Fruit fly (Drosophila melanogaster) whole organism, embryonic: Measurements from ENCODE around the gene CG12592.
A peak's percentile ranks its signal among the peaks of the same experiment; 100 is the strongest.

Experiments used
- Atf-2 ChIP-seq: fragments of 200-800 bp; sonication (Bioruptor generic); optimal IDR thresholded peaks from 2 replicates; lab custom pipeline; 2016; ENCODE audit warnings: missing biosample characterization, missing genetic modification characterization
- Atf3 ChIP-seq: fragments of 200-800 bp; sonication (Bioruptor generic); optimal IDR thresholded peaks from 3 replicates; lab custom pipeline; 2016; ENCODE audit warnings: missing biosample characterization, missing genetic modification characterization
- Bteb2 ChIP-seq: fragments of 200-800 bp; sonication (Bioruptor generic); optimal IDR thresholded peaks from 2 replicates; lab custom pipeline; 2016; ENCODE audit warnings: missing biosample characterization, missing genetic modification characterization
- C15 ChIP-seq: fragments of 200-800 bp; sonication (Bioruptor generic); IDR thresholded peaks from 3 replicates; pipeline ENCODE4 v1.3.6; 2022; ENCODE audit warnings: missing biosample characterization, missing genetic modification characterization
- CG12391 ChIP-seq: fragments of 200-800 bp; sonication (Bioruptor generic); optimal IDR thresholded peaks from 3 replicates; lab custom pipeline; 2018; ENCODE audit warnings: missing biosample characterization, mild to moderate bottlenecking, missing genetic modification characterization, moderate library complexity
- CG17186 ChIP-seq: fragments of 200-800 bp; sonication (Bioruptor generic); optimal IDR thresholded peaks from 3 replicates; lab custom pipeline; 2017; ENCODE audit warnings: missing biosample characterization, missing genetic modification reagents, missing genetic modification characterization
- CG17385 ChIP-seq: fragments of 200-800 bp; sonication (Bioruptor generic); optimal IDR thresholded peaks from 3 replicates; lab custom pipeline; 2018; ENCODE audit warnings: missing biosample characterization, mild to moderate bottlenecking, missing genetic modification characterization
- CG17612 ChIP-seq: fragments of 200-800 bp; sonication (Bioruptor generic); IDR thresholded peaks from 2 replicates; pipeline ENCODE4 v1.3.6; 2022; ENCODE audit warnings: missing biosample characterization, missing genetic modification characterization
- CG17802 ChIP-seq: fragments of 200-800 bp; sonication (Bioruptor generic); optimal IDR thresholded peaks from 2 replicates; lab custom pipeline; 2018; ENCODE audit warnings: missing biosample characterization, mild to moderate bottlenecking, missing genetic modification characterization, moderate library complexity
- CG42726 ChIP-seq: fragments of 200-800 bp; sonication (Bioruptor generic); IDR thresholded peaks from 2 replicates; pipeline ENCODE4 v1.3.6; 2022; ENCODE audit warnings: missing biosample characterization, missing genetic modification characterization; ENCODE audit not compliant: partially characterized antibody
- CG4282 ChIP-seq: fragments of 200-800 bp; sonication (Bioruptor generic); optimal IDR thresholded peaks from 2 replicates; lab custom pipeline; 2016; ENCODE audit warnings: missing biosample characterization, missing genetic modification characterization
- CG4854 ChIP-seq: fragments of 200-800 bp; sonication (Bioruptor generic); optimal IDR thresholded peaks from 2 replicates; lab custom pipeline; 2016; ENCODE audit warnings: missing biosample characterization, missing genetic modification characterization, inconsistent platforms
- CG5953 ChIP-seq: fragments of 200-800 bp; sonication (Bioruptor generic); IDR thresholded peaks from 2 replicates; pipeline ENCODE4 v1.3.6; 2022; ENCODE audit warnings: missing biosample characterization, missing genetic modification characterization
- CG6683 ChIP-seq: fragments of 200-800 bp; sonication (Bioruptor generic); optimal IDR thresholded peaks from 2 replicates; lab custom pipeline; 2017; ENCODE audit warnings: missing biosample characterization, mild to moderate bottlenecking, missing genetic modification characterization, missing genetic modification reagents
- CG7963 ChIP-seq: fragments of 200-800 bp; sonication (Bioruptor generic); IDR thresholded peaks from 3 replicates; pipeline ENCODE4 v1.3.6; 2022; ENCODE audit warnings: missing biosample characterization, missing genetic modification characterization; ENCODE audit not compliant: partially characterized antibody
- D ChIP-seq, 2 experiments: fragments of 200-800 bp in 1 of 2; fragments of >200 bp in 1 of 2; sonication (Bioruptor generic) in 1 of 2; optimal IDR thresholded peaks; 2 replicates in 1 of 2; 3 replicates in 1 of 2; lab custom pipeline; 2017; ENCODE audit warnings: mild to moderate bottlenecking in 1 of 2, missing biosample characterization in 1 of 2, missing genetic modification characterization in 1 of 2, missing genetic modification reagents in 1 of 2
- Dip2 ChIP-seq: fragments of 200-800 bp; sonication (Bioruptor generic); IDR thresholded peaks from 2 replicates; pipeline ENCODE4 v1.3.6; 2022; ENCODE audit warnings: missing biosample characterization, missing genetic modification characterization
- Doc3 ChIP-seq: fragments of 200-800 bp; sonication (Bioruptor generic); IDR thresholded peaks from 3 replicates; pipeline ENCODE4 v1.3.6; 2022; ENCODE audit warnings: missing biosample characterization, missing genetic modification characterization; ENCODE audit not compliant: partially characterized antibody
- Dref ChIP-seq: fragments of 200-800 bp; sonication (Bioruptor generic); IDR thresholded peaks from 2 replicates; pipeline ENCODE4 v1.3.6; 2022; ENCODE audit warnings: missing biosample characterization, missing genetic modification characterization
- Fer1 ChIP-seq: fragments of 200-800 bp; sonication (Bioruptor generic); optimal IDR thresholded peaks from 2 replicates; lab custom pipeline; 2017; ENCODE audit warnings: missing biosample characterization, mild to moderate bottlenecking, missing genetic modification characterization
- Fer3 ChIP-seq: fragments of 200-800 bp; sonication (Bioruptor generic); optimal IDR thresholded peaks from 2 replicates; lab custom pipeline; 2018; ENCODE audit warnings: missing biosample characterization, mild to moderate bottlenecking, missing genetic modification characterization, moderate library complexity
- Hey ChIP-seq: fragments of 200-800 bp; sonication (Bioruptor generic); optimal IDR thresholded peaks from 3 replicates; lab custom pipeline; 2018; ENCODE audit warnings: missing biosample characterization, mild to moderate bottlenecking, missing genetic modification characterization
- MESR4 ChIP-seq: fragments of 200-800 bp; sonication (Bioruptor generic); optimal IDR thresholded peaks from 2 replicates; lab custom pipeline; 2018; ENCODE audit warnings: missing biosample characterization, mild to moderate bottlenecking, missing genetic modification characterization, moderate library complexity
- NC2α ChIP-seq: fragments of 200-800 bp; sonication (Bioruptor generic); optimal IDR thresholded peaks from 2 replicates; lab custom pipeline; 2016; ENCODE audit warnings: missing biosample characterization, missing genetic modification characterization
- NfI ChIP-seq: fragments of 200-800 bp; sonication (Bioruptor generic); optimal IDR thresholded peaks from 3 replicates; lab custom pipeline; 2018; ENCODE audit warnings: missing biosample characterization, mild to moderate bottlenecking, missing genetic modification characterization, moderate library complexity
- Opbp ChIP-seq: fragments of 200-800 bp; sonication (Bioruptor generic); IDR thresholded peaks from 3 replicates; pipeline ENCODE4 v1.3.6; 2022; ENCODE audit warnings: missing biosample characterization, missing genetic modification characterization; ENCODE audit not compliant: partially characterized antibody
- Ptx1 ChIP-seq: fragments of 200-800 bp; sonication (Bioruptor generic); IDR thresholded peaks from 2 replicates; pipeline ENCODE4 v1.3.6; 2022; ENCODE audit warnings: missing biosample characterization, missing genetic modification characterization
- aop ChIP-seq: fragments of 200-800 bp; sonication (Bioruptor generic); IDR thresholded peaks from 2 replicates; pipeline ENCODE4 v1.3.6; 2022; ENCODE audit warnings: missing biosample characterization, missing genetic modification characterization
- ara ChIP-seq: fragments of 200-800 bp; sonication (Bioruptor generic); IDR thresholded peaks from 2 replicates; pipeline ENCODE4 v1.3.6; 2022; ENCODE audit warnings: missing biosample characterization, missing genetic modification characterization
- az2 ChIP-seq: fragments of 200-800 bp; sonication (Bioruptor generic); optimal IDR thresholded peaks from 3 replicates; lab custom pipeline; 2016; ENCODE audit warnings: missing biosample characterization, missing genetic modification characterization
- bcd ChIP-seq: fragments of 200-800 bp; sonication (Bioruptor generic); optimal IDR thresholded peaks from 2 replicates; lab custom pipeline; 2017; ENCODE audit warnings: missing biosample characterization, mild to moderate bottlenecking, missing genetic modification characterization
- caup ChIP-seq: fragments of 200-800 bp; sonication (Bioruptor generic); optimal IDR thresholded peaks from 3 replicates; lab custom pipeline; 2017; ENCODE audit warnings: missing biosample characterization, mild to moderate bottlenecking, missing genetic modification characterization, moderate library complexity; ENCODE audit not compliant: severe bottlenecking
- chif ChIP-seq, 2 experiments: fragments of 200-800 bp; sonication (Bioruptor generic); optimal IDR thresholded peaks; 3 replicates each; lab custom pipeline; 2016; ENCODE audit warnings: missing biosample characterization in 2 of 2, missing genetic modification characterization in 2 of 2
- chm ChIP-seq: fragments of 200-800 bp; sonication (Bioruptor generic); IDR thresholded peaks from 2 replicates; pipeline ENCODE4 v1.3.6; 2022; ENCODE audit warnings: missing biosample characterization, missing genetic modification characterization
- crc ChIP-seq: fragments of 200-800 bp; sonication (Bioruptor generic); optimal IDR thresholded peaks from 2 replicates; lab custom pipeline; 2016; ENCODE audit warnings: missing biosample characterization, missing genetic modification characterization
- dm ChIP-seq: fragments of 200-800 bp; sonication (Bioruptor generic); optimal IDR thresholded peaks from 3 replicates; lab custom pipeline; 2016; ENCODE audit warnings: missing biosample characterization, missing genetic modification characterization
- fd102C ChIP-seq: fragments of 200-800 bp; sonication (Bioruptor generic); optimal IDR thresholded peaks from 2 replicates; lab custom pipeline; 2018; ENCODE audit warnings: missing biosample characterization, mild to moderate bottlenecking, missing genetic modification characterization, moderate library complexity
- jumu ChIP-seq: fragments of 200-800 bp; sonication (Bioruptor generic); optimal IDR thresholded peaks from 3 replicates; lab custom pipeline; 2016; ENCODE audit warnings: missing biosample characterization, missing genetic modification characterization
- klu ChIP-seq: fragments of 200-800 bp; sonication (Bioruptor generic); IDR thresholded peaks from 2 replicates; pipeline ENCODE4 v1.3.6; 2022; ENCODE audit warnings: missing biosample characterization, missing genetic modification characterization
- luna ChIP-seq: fragments of 200-800 bp; sonication (Bioruptor generic); optimal IDR thresholded peaks from 2 replicates; lab custom pipeline; 2016; ENCODE audit warnings: missing biosample characterization, missing genetic modification characterization
- peb ChIP-seq: fragments of 200-800 bp; sonication (Bioruptor generic); IDR thresholded peaks from 2 replicates; pipeline ENCODE4 v1.3.6; 2022; ENCODE audit warnings: missing biosample characterization, missing genetic modification characterization
- phol ChIP-seq: fragments of 200-800 bp; sonication (Bioruptor generic); optimal IDR thresholded peaks from 3 replicates; lab custom pipeline; 2018; ENCODE audit warnings: missing biosample characterization, mild to moderate bottlenecking, missing genetic modification characterization, moderate library complexity
- pum ChIP-seq: fragments of 200-800 bp; sonication (Bioruptor generic); optimal IDR thresholded peaks from 2 replicates; lab custom pipeline; 2016; ENCODE audit warnings: missing biosample characterization, missing genetic modification characterization
- rib ChIP-seq: fragments of 200-800 bp; sonication (Bioruptor generic); IDR thresholded peaks from 2 replicates; pipeline ENCODE4 v1.3.6; 2022; ENCODE audit warnings: missing biosample characterization, missing genetic modification characterization
- so ChIP-seq: fragments of 200-800 bp; sonication (Bioruptor generic); IDR thresholded peaks from 3 replicates; pipeline ENCODE4 v1.3.6; 2022; ENCODE audit warnings: missing biosample characterization, missing genetic modification characterization
- sqz ChIP-seq: fragments of 200-800 bp; sonication (Bioruptor generic); optimal IDR thresholded peaks from 3 replicates; lab custom pipeline; 2018; ENCODE audit warnings: missing biosample characterization, mild to moderate bottlenecking, missing genetic modification characterization
- sr ChIP-seq: fragments of 200-800 bp; sonication (Bioruptor generic); IDR thresholded peaks from 3 replicates; pipeline ENCODE4 v1.3.6; 2022; ENCODE audit warnings: missing biosample characterization, missing genetic modification characterization
- tin ChIP-seq: fragments of 200-800 bp; sonication (Bioruptor generic); optimal IDR thresholded peaks from 3 replicates; lab custom pipeline; 2016; ENCODE audit warnings: missing biosample characterization, missing genetic modification characterization
- unpg ChIP-seq: fragments of 200-800 bp; sonication (Bioruptor generic); optimal IDR thresholded peaks from 3 replicates; lab custom pipeline; 2018; ENCODE audit warnings: missing biosample characterization, mild to moderate bottlenecking, missing genetic modification characterization, moderate library complexity
- vfl ChIP-seq: fragments of 200-800 bp; sonication (Bioruptor generic); optimal IDR thresholded peaks from 2 replicates; lab custom pipeline; 2016; ENCODE audit warnings: missing biosample characterization, missing genetic modification characterization
- z ChIP-seq: fragments of 200-800 bp; sonication (Bioruptor generic); IDR thresholded peaks from 3 replicates; pipeline ENCODE4 v1.3.6; 2022; ENCODE audit warnings: missing biosample characterization, missing genetic modification characterization

CG12592 gene

dm6 chr3R:10377849-10378248 is 39.7 kb downstream of the CG12592 start, which contains the start of gene Rfx (continued):
- peak; percentile 63 for TF ChIP-seq Fer1
- TF ChIP-seq CG4282 (GFP tag; lab: Kevin White, UChicago) = no peak
- TF ChIP-seq chif (GFP tag; optimal IDR thresholded peaks at IDR 0.05; lab: Kevin White, UChicago) = no peak
- TF ChIP-seq tin (GFP tag; lab: Kevin White, UChicago) = peak; percentile 1
- TF ChIP-seq CG7963 = no peak
- TF ChIP-seq sr (GFP tag; lab: Robert Waterston, UW) = no peak
- TF ChIP-seq Dref (GFP tag; lab: Robert Waterston, UW) = no peak
- TF ChIP-seq NfI (GFP tag; lab: Kevin White, UChicago) = peak; percentile 25
- TF ChIP-seq crc = no peak
- TF ChIP-seq caup (GFP tag; lab: Kevin White, UChicago) = peak; percentile 30
- TF ChIP-seq z = no peak
- no peak for TF ChIP-seq klu (GFP tag; lab: Robert Waterston, UW)
- TF ChIP-seq az2 (GFP tag; lab: Kevin White, UChicago) = no peak
- TF ChIP-seq D (optimal IDR thresholded peaks at IDR 0.05; lab: Kevin White, UChicago) = no peak
- no peak for TF ChIP-seq D (GFP tag; optimal IDR thresholded peaks at IDR 0.05; lab: Kevin White, UChicago)
- peak; percentile 1 for TF ChIP-seq vfl (GFP tag; lab: Kevin White, UChicago)
- no peak for TF ChIP-seq CG17612 (GFP tag; lab: Robert Waterston, UW)
- no peak for TF ChIP-seq Atf-2 (GFP tag; lab: Kevin White, UChicago)
- TF ChIP-seq chm (GFP tag; lab: Robert Waterston, UW) = no peak
- no peak for TF ChIP-seq Atf3
- TF ChIP-seq phol (tag; lab: Kevin White, UChicago) = peak; percentile 35
- peak; percentile 22 for TF ChIP-seq dm (GFP tag; lab: Kevin White, UChicago)
- no peak for TF ChIP-seq Opbp (GFP tag; lab: Robert Waterston, UW)
- TF ChIP-seq fd102C (GFP tag; lab: Kevin White, UChicago) = no peak
- no peak for TF ChIP-seq CG17186 (GFP tag; lab: Kevin White, UChicago)
- TF ChIP-seq MESR4 = peak; percentile 31
- TF ChIP-seq ara (GFP tag; lab: Robert Waterston, UW) = no peak
- no peak for TF ChIP-seq pum
- no peak for TF ChIP-seq peb (GFP tag; lab: Robert Waterston, UW)
- peak; percentile 8 for TF ChIP-seq unpg (GFP tag; lab: Kevin White, UChicago)
- TF ChIP-seq Doc3 (GFP tag; lab: Robert Waterston, UW) = no peak
- TF ChIP-seq Bteb2 (GFP tag; lab: Kevin White, UChicago) = no peak
- no peak for TF ChIP-seq CG42726 (GFP tag; lab: Robert Waterston, UW)
- TF ChIP-seq aop (GFP tag; lab: Robert Waterston, UW) = no peak
- TF ChIP-seq C15 (GFP tag; lab: Robert Waterston, UW) = no peak
- TF ChIP-seq bcd (GFP tag; lab: Kevin White, UChicago) = peak; percentile 33
- TF ChIP-seq CG12391 (tag; lab: Kevin White, UChicago) = peak; percentile 26
- TF ChIP-seq so (GFP tag; lab: Robert Waterston, UW) = no peak
- no peak for TF ChIP-seq Ptx1 (GFP tag; lab: Robert Waterston, UW)
- no peak for TF ChIP-seq CG17802
- no peak for TF ChIP-seq CG5953 (GFP tag; lab: Robert Waterston, UW)
- TF ChIP-seq jumu = no peak
- TF ChIP-seq Hey (tag; lab: Kevin White, UChicago) = no peak
- no peak for TF ChIP-seq rib (GFP tag; lab: Robert Waterston, UW)
- TF ChIP-seq Fer3 (tag; lab: Kevin White, UChicago) = no peak
- TF ChIP-seq Dip2 = no peak
- peak; percentile 25 for TF ChIP-seq CG17385 (GFP tag; lab: Kevin White, UChicago)
- TF ChIP-seq NC2α (GFP tag; lab: Kevin White, UChicago) = no peak
- peak; percentile 21 for TF ChIP-seq CG6683 (GFP tag; lab: Kevin White, UChicago)
- TF ChIP-seq CG4854 (GFP tag; lab: Kevin White, UChicago) = no peak
- no peak for TF ChIP-seq luna (GFP tag; lab: Kevin White, UChicago)
- TF ChIP-seq sqz (GFP tag; lab: Kevin White, UChicago) = peak; percentile 72
